Worm (Caenorhabditis elegans) whole organism, L2 larva: Measurements from ENCODE around the gene M106.2.

ENCODE experiments used
- C34F6.9 ChIP-seq: fragments of 150-350 bp; optimal IDR thresholded peaks from 2 replicates; lab custom pipeline; 2014; ENCODE audit warnings: missing biosample characterization, missing genetic modification characterization
- alr-1 ChIP-seq: fragments of 150-350 bp; optimal IDR thresholded peaks from 2 replicates; lab custom pipeline; 2014; ENCODE audit warnings: missing biosample characterization, missing genetic modification characterization
- aly-2 ChIP-seq: fragments of 150-350 bp; optimal IDR thresholded peaks from 2 replicates; lab custom pipeline; 2014; ENCODE audit warnings: missing biosample characterization, missing genetic modification characterization
- ama-1 ChIP-seq: fragments of 150-350 bp; optimal IDR thresholded peaks from 2 replicates; lab custom pipeline; 2018; ENCODE audit warnings: inconsistent platforms
- ceh-16 ChIP-seq: fragments of 150-350 bp; optimal IDR thresholded peaks from 2 replicates; lab custom pipeline; 2014; ENCODE audit warnings: missing biosample characterization, missing genetic modification characterization
- ceh-82 ChIP-seq: fragments of 150-350 bp; optimal IDR thresholded peaks from 2 replicates; lab custom pipeline; 2014; ENCODE audit warnings: missing biosample characterization, missing genetic modification characterization
- egl-27 ChIP-seq: sonication (generic microtip); optimal IDR thresholded peaks from 3 replicates; lab custom pipeline; 2017; ENCODE audit warnings: missing biosample characterization, missing genetic modification reagents, missing genetic modification characterization
- elt-1 ChIP-seq: fragments of 150-350 bp; optimal IDR thresholded peaks from 2 replicates; lab custom pipeline; 2014; ENCODE audit warnings: missing biosample characterization, missing genetic modification characterization
- fos-1 ChIP-seq: fragments of 150-350 bp; optimal IDR thresholded peaks from 2 replicates; lab custom pipeline; 2014; ENCODE audit warnings: missing biosample characterization, missing genetic modification characterization
- lin-13 ChIP-seq: fragments of 150-350 bp; optimal IDR thresholded peaks from 2 replicates; lab custom pipeline; 2014; ENCODE audit warnings: missing biosample characterization, missing genetic modification reagents, missing genetic modification characterization
- lsy-2 ChIP-seq, 2 experiments: fragments of 150-350 bp in 1 of 2; sonication (generic microtip) in 1 of 2; optimal IDR thresholded peaks; 2 replicates each; lab custom pipeline; 2014 to 2017; ENCODE audit warnings: missing biosample characterization in 2 of 2, missing genetic modification characterization in 2 of 2
- mab-5 ChIP-seq: fragments of 150-350 bp; optimal IDR thresholded peaks from 2 replicates; lab custom pipeline; 2014; ENCODE audit warnings: missing biosample characterization, missing genetic modification characterization
- mdl-1 ChIP-seq, 2 experiments: fragments of 150-350 bp in 1 of 2; sonication (generic microtip) in 1 of 2; optimal IDR thresholded peaks; 2 replicates each; lab custom pipeline; 2017; ENCODE audit warnings: missing biosample characterization in 2 of 2, missing genetic modification characterization in 2 of 2
- nhr-10 ChIP-seq: sonication (generic microtip); optimal IDR thresholded peaks from 2 replicates; lab custom pipeline; 2017; ENCODE audit warnings: missing biosample characterization, missing genetic modification characterization
- nhr-23 ChIP-seq: fragments of 150-350 bp; optimal IDR thresholded peaks from 2 replicates; lab custom pipeline; 2014; ENCODE audit warnings: missing biosample characterization, missing genetic modification reagents, missing genetic modification characterization
- nhr-6 ChIP-seq: fragments of 150-350 bp; optimal IDR thresholded peaks from 2 replicates; lab custom pipeline; 2014; ENCODE audit warnings: missing biosample characterization, missing genetic modification characterization
- sma-9 ChIP-seq, 2 experiments: fragments of 150-350 bp in 1 of 2; sonication (generic microtip) in 1 of 2; optimal IDR thresholded peaks; 2 replicates each; lab custom pipeline; 2014 to 2016; ENCODE audit warnings: missing genetic modification characterization in 2 of 2, mild to moderate bottlenecking in 1 of 2, missing biosample characterization in 1 of 2, missing compliant biosample characterization in 1 of 2, missing genetic modification reagents in 1 of 2, moderate library complexity in 1 of 2
- ztf-1 ChIP-seq: fragments of 200-800 bp; sonication (Bioruptor generic); conservative IDR thresholded peaks from 2 replicates; pipeline ENCODE4 v1.3.6; 2022; ENCODE audit warnings: missing genetic modification characterization, missing compliant biosample characterization

The M106.2 gene

DNA sequence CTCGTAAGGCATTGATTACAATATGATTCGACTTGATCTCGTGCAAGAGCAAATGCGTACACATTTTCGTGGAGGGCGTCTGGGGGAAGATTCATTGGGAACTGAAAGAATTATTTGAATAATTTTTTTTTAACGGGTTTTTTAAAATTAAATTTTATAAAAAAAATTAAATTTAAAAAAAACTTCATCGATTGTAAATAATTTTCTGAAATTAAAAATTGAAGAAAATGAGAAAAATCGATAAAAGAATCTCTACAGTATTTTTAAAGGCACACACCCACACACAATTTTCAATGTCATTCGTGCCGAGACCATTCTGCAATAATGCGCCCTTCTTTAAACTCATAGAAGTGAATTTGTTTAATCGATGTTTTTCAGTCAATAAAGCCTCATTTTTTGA, 53.6 kb downstream of the M106.2 start, which contains the start of gene set-14:
TSS of gene set-14 (minus strand) at position 101 of the 400 bp plus-strand sequence.
- TF ChIP-seq ama-1 (lab: Kevin White, UChicago) (no peak), C34F6.9 (no peak), sma-9 (GFP tag; optimal IDR thresholded peaks at IDR 0.05; lab: Kevin White, UChicago) (no peak), sma-9 (tag; optimal IDR thresholded peaks at IDR 0.05; lab: Kevin White, UChicago) (no peak), elt-1 (no peak), lin-13 (GFP tag; lab: Kevin White, UChicago) (no peak), ztf-1 (GFP tag; lab: Robert Waterston, UW) (no peak), egl-27 (tag; lab: Kevin White, UChicago) (no peak), lsy-2 (tag; optimal IDR thresholded peaks at IDR 0.05; lab: Kevin White, UChicago) (no peak), nhr-23 (tag; lab: Kevin White, UChicago) (no peak), mab-5 (tag; lab: Kevin White, UChicago) (no peak), ceh-82 (tag; lab: Kevin White, UChicago) (no peak), aly-2 (tag; lab: Kevin White, UChicago) (no peak), fos-1 (tag; lab: Kevin White, UChicago) (no peak), nhr-10 (no peak), nhr-6 (tag; lab: Kevin White, UChicago) (no peak), ceh-16 (tag; lab: Kevin White, UChicago) (no peak), mdl-1 (tag; optimal IDR thresholded peaks at IDR 0.05; lab: Kevin White, UChicago) (no peak), alr-1 (tag; lab: Kevin White, UChicago) (no peak)
